Fruit fly (Drosophila melanogaster): ENCODE measurements around the gene CG46310.

DNA sequence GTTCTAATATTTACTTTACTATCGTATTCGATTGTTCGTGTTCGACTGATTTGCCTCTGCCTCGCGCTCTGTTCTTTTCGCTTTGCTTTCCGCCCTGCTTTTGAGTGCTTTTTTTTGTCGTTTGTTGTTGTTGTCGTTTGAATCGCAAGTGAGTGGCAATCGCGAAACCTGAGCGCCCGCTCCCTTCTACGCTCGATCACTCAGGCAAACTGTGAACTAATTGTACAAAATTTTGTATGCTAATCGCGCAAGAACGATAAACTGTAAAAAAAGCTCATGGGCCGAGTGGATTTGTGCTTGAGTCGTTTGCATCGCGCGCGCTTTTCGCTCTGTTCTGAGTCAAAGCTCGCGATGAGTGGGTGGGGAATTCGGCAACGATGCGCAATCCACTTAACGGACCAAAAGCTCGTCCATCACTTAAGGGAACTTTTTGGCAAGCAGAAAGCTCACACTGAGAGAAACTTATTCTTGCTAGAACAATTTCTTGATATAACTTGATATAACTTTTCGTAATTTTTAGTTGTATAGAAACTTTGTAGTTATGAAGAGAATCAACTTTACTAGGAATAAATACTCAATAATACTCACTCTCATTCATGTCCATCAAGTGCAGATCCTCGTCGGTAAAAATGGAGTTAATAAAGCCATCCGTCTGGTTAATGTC, 17.6 kb downstream of the CG46310 start:
- TF ChIP-seq CG8478 (optimal IDR thresholded peaks at IDR 0.05) (no peak), CTCF (optimal IDR thresholded peaks at IDR 0.05) (no peak)

All from S2 (cell line).